Worm (Caenorhabditis elegans): ENCODE results near the gene srh-214.

srh-214 gene

ce11 chrV:16800484-16800883 lies 29.1 kb downstream of the srh-214 start:
- no peak for TF ChIP-seq ama-1 (optimal IDR thresholded peaks at IDR 0.05)
- TF ChIP-seq ceh-36 (tag; optimal IDR thresholded peaks at IDR 0.05), result no peak
- TF ChIP-seq hmbx-1 (tag; optimal IDR thresholded peaks at IDR 0.05), result no peak
- no peak for TF ChIP-seq F13C5.2 (tag; optimal IDR thresholded peaks at IDR 0.05)

- no peak for TF ChIP-seq hmg-4 (GFP tag; optimal IDR thresholded peaks at IDR 0.05)
- TF ChIP-seq ceh-13 (GFP tag; optimal IDR thresholded peaks at IDR 0.05), result no peak
- TF ChIP-seq ceh-36 (tag; optimal IDR thresholded peaks at IDR 0.05), result no peak
- TF ChIP-seq tbx-37 (GFP tag; conservative IDR thresholded peaks at IDR 0.05), result no peak
- TF ChIP-seq tra-4 (tag; optimal IDR thresholded peaks at IDR 0.05), result no peak
- 0 out of 2 replicates have a peak, but pooled peaks have one; percentile 18 for TF ChIP-seq flt-1 (GFP tag; IDR thresholded peaks at IDR 0.05)
- no peak for TF ChIP-seq ets-7 (tag; optimal IDR thresholded peaks at IDR 0.05)
- TF ChIP-seq ama-1 (optimal IDR thresholded peaks at IDR 0.05), result no peak
Observed at ce11 chrV:16794828-16795354, 34.7 kb downstream of the srh-214 start, which contains the start of the genes ctps-1 and pus-1. TSS of gene ctps-1 (plus strand) at chrV:16794878. TSS of gene pus-1 (minus strand) at chrV:16794952.

- no peak for TF ChIP-seq pes-1 (GFP tag; IDR thresholded peaks at IDR 0.05)
Observed at ce11 chrV:16794079-16794478, 35.5 kb downstream of the srh-214 start.

- no peak for TF ChIP-seq aly-1 (tag; optimal IDR thresholded peaks at IDR 0.05)
- no peak for TF ChIP-seq ceh-13 (GFP tag; optimal IDR thresholded peaks at IDR 0.05)
- TF ChIP-seq scrt-1 (GFP tag; IDR thresholded peaks at IDR 0.05), result no peak
- TF ChIP-seq ama-1 (optimal IDR thresholded peaks at IDR 0.05), result no peak
- no peak for TF ChIP-seq ets-7 (tag; optimal IDR thresholded peaks at IDR 0.05)
- TF ChIP-seq F13C5.2 (tag; optimal IDR thresholded peaks at IDR 0.05), result no peak
- TF ChIP-seq pes-1 (GFP tag; IDR thresholded peaks at IDR 0.05), result no peak
- no peak for TF ChIP-seq ceh-36 (tag; optimal IDR thresholded peaks at IDR 0.05)
- no peak for TF ChIP-seq tbx-11 (GFP tag; IDR thresholded peaks at IDR 0.05)
- no peak for TF ChIP-seq tra-4 (tag; optimal IDR thresholded peaks at IDR 0.05)
- TF ChIP-seq B0310.2 (tag; optimal IDR thresholded peaks at IDR 0.05), result no peak
- TF ChIP-seq hnd-1 (tag; optimal IDR thresholded peaks at IDR 0.05), result no peak
- TF ChIP-seq flt-1 (GFP tag; IDR thresholded peaks at IDR 0.05), result no peak
- no peak for TF ChIP-seq hmg-4 (GFP tag; optimal IDR thresholded peaks at IDR 0.05)
- no peak for TF ChIP-seq hmbx-1 (tag; optimal IDR thresholded peaks at IDR 0.05)
- no peak for TF ChIP-seq sea-1 (GFP tag; conservative IDR thresholded peaks at IDR 0.05)
Observed at ce11 chrV:16793312-16793711, 36.2 kb downstream of the srh-214 start.

ce11 chrV:16792717-16793116 lies 36.8 kb downstream of the srh-214 start:
- TF ChIP-seq B0310.2 (tag; optimal IDR thresholded peaks at IDR 0.05) (no peak), ceh-13 (GFP tag; optimal IDR thresholded peaks at IDR 0.05) (no peak), ets-7 (tag; optimal IDR thresholded peaks at IDR 0.05) (no peak), tbx-11 (GFP tag; IDR thresholded peaks at IDR 0.05) (no peak), hnd-1 (tag; optimal IDR thresholded peaks at IDR 0.05) (no peak), tra-4 (tag; optimal IDR thresholded peaks at IDR 0.05) (no peak), flt-1 (GFP tag; IDR thresholded peaks at IDR 0.05) (no peak), tbx-37 (GFP tag; conservative IDR thresholded peaks at IDR 0.05) (no peak), scrt-1 (GFP tag; IDR thresholded peaks at IDR 0.05) (no peak), pes-1 (GFP tag; IDR thresholded peaks at IDR 0.05) (no peak), aly-1 (tag; optimal IDR thresholded peaks at IDR 0.05) (no peak)

- no peak for TF ChIP-seq tbx-11 (GFP tag; IDR thresholded peaks at IDR 0.05)
- TF ChIP-seq tbx-37 (GFP tag; conservative IDR thresholded peaks at IDR 0.05), result no peak
- TF ChIP-seq ama-1 (optimal IDR thresholded peaks at IDR 0.05), result no peak
Observed at ce11 chrV:16788967-16789366, 40.6 kb downstream of the srh-214 start, which contains the start of gene immt-2. TSS of gene immt-2 (plus strand) at chrV:16789267.

- no peak for TF ChIP-seq aly-1 (tag; optimal IDR thresholded peaks at IDR 0.05)
Observed at ce11 chrV:16786012-16786411, 43.5 kb downstream of the srh-214 start.

- TF ChIP-seq ets-7 (tag; optimal IDR thresholded peaks at IDR 0.05) (no peak), pes-1 (GFP tag; IDR thresholded peaks at IDR 0.05) (no peak), tbx-37 (GFP tag; conservative IDR thresholded peaks at IDR 0.05) (no peak), ceh-36 (tag; optimal IDR thresholded peaks at IDR 0.05) (no peak), hmbx-1 (tag; optimal IDR thresholded peaks at IDR 0.05) (no peak), tra-4 (tag; optimal IDR thresholded peaks at IDR 0.05) (no peak), F13C5.2 (tag; optimal IDR thresholded peaks at IDR 0.05) (no peak), ceh-13 (GFP tag; optimal IDR thresholded peaks at IDR 0.05) (no peak), B0310.2 (tag; optimal IDR thresholded peaks at IDR 0.05) (no peak), ama-1 (optimal IDR thresholded peaks at IDR 0.05) (no peak), hnd-1 (tag; optimal IDR thresholded peaks at IDR 0.05) (no peak), flt-1 (GFP tag; IDR thresholded peaks at IDR 0.05) (no peak), tbx-11 (GFP tag; IDR thresholded peaks at IDR 0.05) (no peak), aly-1 (tag; optimal IDR thresholded peaks at IDR 0.05) (no peak)
Observed at ce11 chrV:16784806-16785205, 44.7 kb downstream of the srh-214 start.

ce11 chrV:16781974-16782373 lies 47.6 kb downstream of the srh-214 start:
- TF ChIP-seq sea-1 (GFP tag; conservative IDR thresholded peaks at IDR 0.05), result no peak
- TF ChIP-seq aly-1 (tag; optimal IDR thresholded peaks at IDR 0.05), result no peak
- TF ChIP-seq B0310.2 (tag; optimal IDR thresholded peaks at IDR 0.05), result no peak
- no peak for TF ChIP-seq hnd-1 (tag; optimal IDR thresholded peaks at IDR 0.05)
- no peak for TF ChIP-seq tbx-11 (GFP tag; IDR thresholded peaks at IDR 0.05)
- TF ChIP-seq hmg-4 (GFP tag; optimal IDR thresholded peaks at IDR 0.05), result no peak
- no peak for TF ChIP-seq ets-7 (tag; optimal IDR thresholded peaks at IDR 0.05)
- no peak for TF ChIP-seq scrt-1 (GFP tag; IDR thresholded peaks at IDR 0.05)
